Fruit fly (Drosophila melanogaster) S2 (cell line): ENCODE results near the gene CG43333.

Source experiments
- CG8478 ChIP-seq: fragments of >200 bp; optimal IDR thresholded peaks from 2 replicates; lab custom pipeline; 2018
- CTCF ChIP-seq, 2 experiments: fragments of >200 bp; optimal IDR thresholded peaks; 2 replicates each; lab custom pipeline; 2018

- TF ChIP-seq CG8478 (lab: Kevin White, UChicago) (no peak), CTCF (optimal IDR thresholded peaks at IDR 0.05; lab: Kevin White, UChicago) (no peak)
Observed at dm6 chr2L:14203798-14204398, 23.4 kb upstream of the CG43333 start.
